Worm (Caenorhabditis elegans) whole organism, L4 larva: ENCODE measurements around the gene cysl-4.

Experiments used
- F49E8.2 ChIP-seq: sonication (generic microtip); optimal IDR thresholded peaks from 2 replicates; lab custom pipeline; 2016; ENCODE audit warnings: missing compliant biosample characterization, mild to moderate bottlenecking, missing genetic modification characterization, borderline replicate concordance
- dmd-9 ChIP-seq: fragments of 200-800 bp; sonication (Bioruptor generic); IDR thresholded peaks from 2 replicates; pipeline ENCODE4 v1.3.6; 2022; ENCODE audit warnings: missing genetic modification reagents, missing genetic modification characterization, missing compliant biosample characterization
- hlh-30 ChIP-seq: sonication (generic microtip); optimal IDR thresholded peaks from 2 replicates; lab custom pipeline; 2017; ENCODE audit warnings: antibody characterized with exemption, mild to moderate bottlenecking, missing genetic modification characterization, missing compliant biosample characterization; ENCODE audit not compliant: insufficient read depth
- lin-1 ChIP-seq: fragments of 200-800 bp; sonication (Bioruptor generic); IDR thresholded peaks from 2 replicates; pipeline ENCODE4 v1.3.6; 2022; ENCODE audit warnings: missing genetic modification reagents, missing genetic modification characterization, missing compliant biosample characterization
- lsy-2 ChIP-seq, 2 experiments: fragments of 150-350 bp in 1 of 2; sonication (generic microtip) in 1 of 2; optimal IDR thresholded peaks; 2 replicates each; lab custom pipeline; 2014 to 2017; ENCODE audit warnings: missing biosample characterization in 2 of 2, missing genetic modification characterization in 2 of 2
- mes-2 ChIP-seq: sonication (generic microtip); optimal IDR thresholded peaks from 2 replicates; lab custom pipeline; 2016; ENCODE audit warnings: missing genotype, mild to moderate bottlenecking, missing genetic modification characterization, missing compliant biosample characterization; ENCODE audit not compliant: poor library complexity, severe bottlenecking
- mxl-2 ChIP-seq: fragments of 200-800 bp; sonication (Bioruptor generic); conservative IDR thresholded peaks from 2 replicates; pipeline ENCODE4 v1.3.6; 2022; ENCODE audit warnings: missing genetic modification reagents, missing genetic modification characterization, missing compliant biosample characterization
- mxl-3 ChIP-seq: fragments of 200-800 bp; sonication (Bioruptor generic); optimal IDR thresholded peaks from 2 replicates; lab custom pipeline; 2018; ENCODE audit warnings: mild to moderate bottlenecking, missing genetic modification characterization, missing compliant biosample characterization
- nhr-111 ChIP-seq: fragments of 200-800 bp; sonication (Bioruptor generic); optimal IDR thresholded peaks from 2 replicates; lab custom pipeline; 2018; ENCODE audit warnings: mild to moderate bottlenecking, missing genetic modification characterization, missing compliant biosample characterization
- nhr-28 ChIP-seq: fragments of 150-350 bp; optimal IDR thresholded peaks from 2 replicates; lab custom pipeline; 2014; ENCODE audit warnings: missing biosample characterization, missing genetic modification characterization
- nhr-48 ChIP-seq: sonication (generic microtip); optimal IDR thresholded peaks from 2 replicates; lab custom pipeline; 2016; ENCODE audit warnings: mild to moderate bottlenecking, missing genetic modification characterization, missing compliant biosample characterization
- snpc-4 ChIP-seq: fragments of 150-350 bp; optimal IDR thresholded peaks from 2 replicates; lab custom pipeline; 2014; ENCODE audit warnings: missing biosample characterization, missing genetic modification characterization
- unc-130 ChIP-seq: sonication (generic microtip); optimal IDR thresholded peaks from 2 replicates; lab custom pipeline; 2016; ENCODE audit warnings: missing genetic modification reagents, missing genetic modification characterization, missing compliant biosample characterization
- ztf-11 ChIP-seq: fragments of 150-350 bp; optimal IDR thresholded peaks from 2 replicates; lab custom pipeline; 2014; ENCODE audit warnings: missing biosample characterization, missing genetic modification characterization

- TF ChIP-seq dmd-9 (GFP tag; lab: Robert Waterston, UW) (no peak), mxl-2 (GFP tag; lab: Robert Waterston, UW) (no peak), nhr-111 (no peak), lsy-2 (tag; optimal IDR thresholded peaks at IDR 0.05; lab: Kevin White, UChicago) (no peak), mxl-3 (GFP tag; lab: Kevin White, UChicago) (no peak), hlh-30 (tag; lab: Kevin White, UChicago) (no peak), unc-130 (GFP tag; lab: Kevin White, UChicago) (no peak), lin-1 (GFP tag; lab: Robert Waterston, UW) (no peak), snpc-4 (tag; lab: Kevin White, UChicago) (no peak), ztf-11 (no peak), F49E8.2 (tag; lab: Kevin White, UChicago) (no peak), nhr-48 (tag; lab: Kevin White, UChicago) (no peak), mes-2 (no peak), nhr-28 (no peak)
Measured at ce11 chrV:2031454-2031853, 26.7 kb downstream of the cysl-4 start, which contains the start of gene hil-6.
